Worm (Caenorhabditis elegans) whole organism, L4 larva: ENCODE results near the gene C15H7.3.

Source experiments
- F10B5.3 ChIP-seq: sonication (generic microtip); optimal IDR thresholded peaks from 2 replicates; lab custom pipeline; 2016; ENCODE audit warnings: mild to moderate bottlenecking, missing genetic modification characterization, missing compliant biosample characterization
- F37D6.2 ChIP-seq: sonication (generic microtip); optimal IDR thresholded peaks from 2 replicates; lab custom pipeline; 2016; ENCODE audit warnings: mild to moderate bottlenecking, missing genetic modification characterization, missing compliant biosample characterization
- F44E2.7 ChIP-seq: fragments of 200-800 bp; sonication (Bioruptor generic); IDR thresholded peaks from 2 replicates; pipeline ENCODE4 v2.1.2; 2022; ENCODE audit warnings: missing genetic modification characterization, missing compliant biosample characterization
- F49E8.2 ChIP-seq: sonication (generic microtip); optimal IDR thresholded peaks from 2 replicates; lab custom pipeline; 2016; ENCODE audit warnings: missing compliant biosample characterization, mild to moderate bottlenecking, missing genetic modification characterization, borderline replicate concordance
- R02D3.7 ChIP-seq: fragments of 150-350 bp; sonication (generic microtip); optimal IDR thresholded peaks from 3 replicates; lab custom pipeline; 2014; ENCODE audit warnings: missing biosample characterization, missing genetic modification characterization
- T20F7.1 ChIP-seq: fragments of 200-800 bp; sonication (Bioruptor generic); optimal IDR thresholded peaks from 2 replicates; lab custom pipeline; 2018; ENCODE audit warnings: mild to moderate bottlenecking, missing genetic modification characterization, missing compliant biosample characterization
- Y48G9A.11 ChIP-seq: fragments of 200-800 bp; sonication (Bioruptor generic); IDR thresholded peaks from 2 replicates; pipeline ENCODE4 v1.3.6; 2022; ENCODE audit warnings: missing genetic modification reagents, missing genetic modification characterization, missing compliant biosample characterization
- Y75B8A.6 ChIP-seq: fragments of 200-800 bp; sonication (Bioruptor generic); IDR thresholded peaks from 2 replicates; pipeline ENCODE4 v1.3.6; 2022; ENCODE audit warnings: missing genetic modification reagents, missing genetic modification characterization, missing compliant biosample characterization
- ZK337.2 ChIP-seq: fragments of 200-800 bp; sonication (Bioruptor generic); IDR thresholded peaks from 2 replicates; pipeline ENCODE4 v1.3.6; 2022; ENCODE audit warnings: missing genetic modification reagents, missing genetic modification characterization, missing compliant biosample characterization
- ZK546.5 ChIP-seq, 2 experiments: sonication (generic microtip); optimal IDR thresholded peaks; 2 replicates each; lab custom pipeline; 2017; ENCODE audit warnings: missing biosample characterization in 2 of 2, missing genetic modification characterization in 2 of 2
- aha-1 ChIP-seq: fragments of 150-350 bp; peaks from one replicate; lab custom pipeline; 2014; ENCODE audit warnings: missing biosample characterization, missing genetic modification characterization
- aly-2 ChIP-seq: sonication (generic microtip); optimal IDR thresholded peaks from 2 replicates; lab custom pipeline; 2018; ENCODE audit warnings: missing biosample characterization, missing genetic modification characterization
- ama-1 ChIP-seq: fragments of 150-350 bp; optimal IDR thresholded peaks from 2 replicates; lab custom pipeline; 2014; ENCODE audit warnings: inconsistent platforms, mixed read lengths
- attf-4 ChIP-seq: sonication (generic microtip); optimal IDR thresholded peaks from 3 replicates; lab custom pipeline; 2017; ENCODE audit warnings: missing biosample characterization, missing genetic modification characterization
- ceh-32 ChIP-seq: sonication (generic microtip); optimal IDR thresholded peaks from 2 replicates; lab custom pipeline; 2016; ENCODE audit warnings: mild to moderate bottlenecking, missing genetic modification characterization, missing compliant biosample characterization; ENCODE audit not compliant: poor library complexity
- ceh-44 ChIP-seq: fragments of 200-800 bp; sonication (Bioruptor generic); IDR thresholded peaks from 2 replicates; pipeline ENCODE4 v1.3.6; 2022; ENCODE audit warnings: missing genetic modification reagents, missing genetic modification characterization, missing compliant biosample characterization
- ceh-82 ChIP-seq: sonication (generic microtip); optimal IDR thresholded peaks from 2 replicates; lab custom pipeline; 2017; ENCODE audit warnings: missing biosample characterization, missing genetic modification characterization
- daf-12 ChIP-seq: fragments of 150-350 bp; optimal IDR thresholded peaks from 2 replicates; lab custom pipeline; 2014; ENCODE audit warnings: missing biosample characterization, missing genetic modification reagents, missing genetic modification characterization
- daf-19 ChIP-seq: fragments of 200-800 bp; sonication (Bioruptor generic); conservative IDR thresholded peaks from 2 replicates; pipeline ENCODE4 v1.3.6; 2022; ENCODE audit warnings: missing genetic modification characterization, missing compliant biosample characterization
- dmd-9 ChIP-seq: fragments of 200-800 bp; sonication (Bioruptor generic); IDR thresholded peaks from 2 replicates; pipeline ENCODE4 v1.3.6; 2022; ENCODE audit warnings: missing genetic modification reagents, missing genetic modification characterization, missing compliant biosample characterization
- dpl-1 ChIP-seq: fragments of 150-350 bp; optimal IDR thresholded peaks from 2 replicates; lab custom pipeline; 2014; ENCODE audit warnings: missing biosample characterization, missing genetic modification reagents, missing genetic modification characterization
- duxl-1 ChIP-seq: sonication (generic microtip); optimal IDR thresholded peaks from 2 replicates; lab custom pipeline; 2016; ENCODE audit warnings: mild to moderate bottlenecking, missing genetic modification characterization, moderate library complexity, missing compliant biosample characterization; ENCODE audit not compliant: poor library complexity
- dve-1 ChIP-seq: sonication (generic microtip); optimal IDR thresholded peaks from 2 replicates; lab custom pipeline; 2017; ENCODE audit warnings: antibody characterized with exemption, mild to moderate bottlenecking, missing genetic modification characterization, missing compliant biosample characterization; ENCODE audit not compliant: insufficient read depth
- egl-27 ChIP-seq: sonication (generic microtip); optimal IDR thresholded peaks from 3 replicates; lab custom pipeline; 2017; ENCODE audit warnings: missing biosample characterization, missing genetic modification reagents, missing genetic modification characterization
- hlh-30 ChIP-seq: sonication (generic microtip); optimal IDR thresholded peaks from 2 replicates; lab custom pipeline; 2017; ENCODE audit warnings: antibody characterized with exemption, mild to moderate bottlenecking, missing genetic modification characterization, missing compliant biosample characterization; ENCODE audit not compliant: insufficient read depth
- lin-15B ChIP-seq: fragments of 150-350 bp; sonication (generic microtip); optimal IDR thresholded peaks from 3 replicates; lab custom pipeline; 2014; ENCODE audit warnings: missing biosample characterization, missing genetic modification characterization
- lin-38 ChIP-seq: fragments of 200-800 bp; sonication (Bioruptor generic); IDR thresholded peaks from 2 replicates; pipeline ENCODE4 v1.3.6; 2022; ENCODE audit warnings: missing genetic modification reagents, missing genetic modification characterization, missing compliant biosample characterization
- lin-39 ChIP-seq: fragments of 150-350 bp; optimal IDR thresholded peaks from 2 replicates; lab custom pipeline; 2014; ENCODE audit warnings: missing biosample characterization, missing genetic modification reagents, missing genetic modification characterization
- lir-3 ChIP-seq: sonication (generic microtip); optimal IDR thresholded peaks from 2 replicates; lab custom pipeline; 2016; ENCODE audit warnings: mild to moderate bottlenecking, missing genetic modification characterization, missing compliant biosample characterization
- mdl-1 ChIP-seq, 2 experiments: fragments of 150-350 bp in 1 of 2; sonication (generic microtip) in 1 of 2; optimal IDR thresholded peaks; 2 replicates each; lab custom pipeline; 2014 to 2017; ENCODE audit warnings: missing biosample characterization in 2 of 2, missing genetic modification characterization in 2 of 2
- mep-1 ChIP-seq: fragments of 150-350 bp; sonication (generic microtip); optimal IDR thresholded peaks from 3 replicates; lab custom pipeline; 2014; ENCODE audit warnings: missing biosample characterization, missing genetic modification characterization
- mes-2 ChIP-seq: sonication (generic microtip); optimal IDR thresholded peaks from 2 replicates; lab custom pipeline; 2016; ENCODE audit warnings: missing genotype, mild to moderate bottlenecking, missing genetic modification characterization, missing compliant biosample characterization; ENCODE audit not compliant: poor library complexity, severe bottlenecking
- nhr-102 ChIP-seq: sonication (generic microtip); optimal IDR thresholded peaks from 2 replicates; lab custom pipeline; 2016; ENCODE audit warnings: mild to moderate bottlenecking, missing genetic modification characterization, moderate library complexity, missing compliant biosample characterization
- nhr-11 ChIP-seq: fragments of 150-350 bp; optimal IDR thresholded peaks from 2 replicates; lab custom pipeline; 2014; ENCODE audit warnings: missing biosample characterization, missing genetic modification characterization
- nhr-237 ChIP-seq: sonication (generic microtip); optimal IDR thresholded peaks from 2 replicates; lab custom pipeline; 2017; ENCODE audit warnings: missing biosample characterization, missing genetic modification characterization
- nhr-25 ChIP-seq: sonication (generic microtip); optimal IDR thresholded peaks from 2 replicates; lab custom pipeline; 2017; ENCODE audit warnings: missing genetic modification characterization, mild to moderate bottlenecking, missing compliant biosample characterization, antibody characterized with exemption, moderate library complexity, borderline replicate concordance; ENCODE audit not compliant: insufficient read depth
- nhr-28 ChIP-seq: fragments of 150-350 bp; optimal IDR thresholded peaks from 2 replicates; lab custom pipeline; 2014; ENCODE audit warnings: missing biosample characterization, missing genetic modification characterization
- nhr-41 ChIP-seq: fragments of 200-800 bp; sonication (Bioruptor generic); IDR thresholded peaks from 2 replicates; pipeline ENCODE4 v1.3.6; 2022; ENCODE audit warnings: missing genetic modification reagents, missing genetic modification characterization, missing compliant biosample characterization
- nhr-48 ChIP-seq: sonication (generic microtip); optimal IDR thresholded peaks from 2 replicates; lab custom pipeline; 2016; ENCODE audit warnings: mild to moderate bottlenecking, missing genetic modification characterization, missing compliant biosample characterization
- nhr-77 ChIP-seq: fragments of 150-350 bp; optimal IDR thresholded peaks from 2 replicates; lab custom pipeline; 2014; ENCODE audit warnings: missing biosample characterization, missing genetic modification characterization
- saeg-2 ChIP-seq: fragments of 200-800 bp; sonication (Bioruptor generic); IDR thresholded peaks from 2 replicates; pipeline ENCODE4 v1.3.6; 2022; ENCODE audit warnings: missing genetic modification reagents, missing genetic modification characterization, missing compliant biosample characterization
- skn-1 ChIP-seq: fragments of 150-350 bp; optimal IDR thresholded peaks from 2 replicates; lab custom pipeline; 2014; ENCODE audit warnings: missing biosample characterization, missing genetic modification characterization
- snpc-4 ChIP-seq: fragments of 150-350 bp; optimal IDR thresholded peaks from 2 replicates; lab custom pipeline; 2014; ENCODE audit warnings: missing biosample characterization, missing genetic modification characterization
- spr-3 ChIP-seq: fragments of 200-800 bp; sonication (Bioruptor generic); optimal IDR thresholded peaks from 2 replicates; lab custom pipeline; 2018; ENCODE audit warnings: mild to moderate bottlenecking, missing genetic modification characterization, missing compliant biosample characterization
- unc-39 ChIP-seq: sonication (generic microtip); optimal IDR thresholded peaks from 2 replicates; lab custom pipeline; 2017; ENCODE audit warnings: missing biosample characterization, missing genetic modification characterization
- zag-1 ChIP-seq: fragments of 150-350 bp; optimal IDR thresholded peaks from 2 replicates; lab custom pipeline; 2014; ENCODE audit warnings: missing biosample characterization, missing genetic modification characterization
- zfp-2 ChIP-seq: sonication (generic microtip); optimal IDR thresholded peaks from 2 replicates; lab custom pipeline; 2016; ENCODE audit warnings: mild to moderate bottlenecking, missing genetic modification characterization, missing compliant biosample characterization
- zip-11 ChIP-seq: fragments of 200-800 bp; sonication (Bioruptor generic); IDR thresholded peaks from 2 replicates; pipeline ENCODE4 v1.3.6; 2022; ENCODE audit warnings: missing genetic modification characterization, missing compliant biosample characterization
- ztf-11 ChIP-seq: fragments of 150-350 bp; optimal IDR thresholded peaks from 2 replicates; lab custom pipeline; 2014; ENCODE audit warnings: missing biosample characterization, missing genetic modification characterization

Gene C15H7.3

DNA sequence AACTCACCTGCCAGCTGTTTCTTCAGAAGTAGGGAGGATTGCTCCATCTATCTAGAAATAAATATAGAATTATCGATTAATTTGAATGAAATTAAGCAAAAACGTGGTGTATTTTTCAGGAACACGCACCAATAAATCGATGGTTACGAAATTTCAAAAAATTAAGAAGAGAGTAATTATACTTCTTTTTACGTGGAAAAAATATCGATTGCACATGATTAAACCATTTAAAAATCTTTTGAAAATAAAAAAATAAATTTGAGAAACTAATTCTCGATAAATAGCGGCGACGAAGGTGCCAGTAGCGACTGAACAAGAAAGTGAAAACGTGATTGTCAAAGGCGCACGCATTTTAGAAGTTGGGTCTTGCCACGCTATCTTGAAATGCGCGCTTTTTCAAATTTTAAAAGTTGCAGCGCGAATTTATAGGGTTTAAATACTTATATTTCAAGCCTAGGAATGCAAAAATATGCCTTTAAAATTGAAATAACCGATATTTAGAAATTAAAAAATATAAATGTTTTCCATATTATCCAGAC lies 20.6 kb downstream of the C15H7.3 start, which contains the start of gene ubc-7 (continued):
- TF ChIP-seq daf-19 (GFP tag; lab: Robert Waterston, UW): no peak
- TF ChIP-seq duxl-1 (tag; lab: Kevin White, UChicago): peak; percentile 28
- TF ChIP-seq nhr-77 (tag; lab: Kevin White, UChicago): peak; percentile 39
- peak; percentile 92 for TF ChIP-seq aha-1
- no peak for TF ChIP-seq lin-15B
- peak; percentile 21 for TF ChIP-seq nhr-102 (tag; lab: Kevin White, UChicago)
- TF ChIP-seq mes-2: peak; percentile 67
- peak; percentile 32 for TF ChIP-seq nhr-11 (tag; lab: Kevin White, UChicago)
- peak; percentile 85 for TF ChIP-seq mep-1 (tag; lab: Kevin White, UChicago)
- no peak for TF ChIP-seq zfp-2 (tag; lab: Kevin White, UChicago)
- peak; percentile 76 for TF ChIP-seq dve-1
- TF ChIP-seq F37D6.2 (tag; lab: Kevin White, UChicago): no peak
- no peak for TF ChIP-seq ceh-32 (tag; lab: Kevin White, UChicago)
- TF ChIP-seq nhr-28 (tag; lab: Kevin White, UChicago): peak; percentile 24
- TF ChIP-seq T20F7.1: peak; percentile 65
- peak; percentile 53 for TF ChIP-seq ama-1 (lab: Kevin White, UChicago)
- TF ChIP-seq lin-38 (GFP tag; lab: Robert Waterston, UW): peak; percentile 80

DNA sequence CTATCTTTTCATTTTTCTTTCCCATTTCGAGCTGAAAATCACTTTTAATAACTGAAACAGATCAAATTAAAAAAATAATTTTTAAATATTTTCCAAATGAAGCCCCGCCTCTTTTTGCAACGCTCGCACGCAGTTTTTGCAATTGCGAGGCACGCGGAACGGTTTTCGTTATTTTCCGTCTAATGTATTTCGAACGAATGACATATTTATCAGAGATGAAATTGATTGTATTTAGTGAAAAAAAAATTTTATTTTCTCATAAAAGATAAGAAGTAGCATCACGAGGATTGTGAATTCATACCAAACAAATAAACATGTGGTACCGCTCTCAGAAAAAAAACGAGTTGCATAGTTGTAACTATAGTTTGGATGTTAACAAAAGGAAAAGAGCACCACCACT lies 21.9 kb downstream of the C15H7.3 start, which contains the start of gene rpac-19:
Gene rpac-19, minus strand, starts transcription at position 31 of the 400 bp plus-strand sequence.
- TF ChIP-seq mep-1 (tag; lab: Kevin White, UChicago) (peak; percentile 75), Y48G9A.11 (GFP tag; lab: Robert Waterston, UW) (0 out of 2 replicates have a peak, but pooled peaks have one; percentile 24), unc-39 (tag; lab: Kevin White, UChicago) (no peak), aly-2 (tag; lab: Kevin White, UChicago) (no peak), nhr-25 (tag; lab: Kevin White, UChicago) (no peak), F44E2.7 (no peak), nhr-41 (GFP tag; lab: Robert Waterston, UW) (no peak; the same call in 1 of the 2 replicates), nhr-28 (tag; lab: Kevin White, UChicago) (peak; percentile 20), nhr-48 (tag; lab: Kevin White, UChicago) (peak; percentile 65), snpc-4 (no peak), dve-1 (peak; percentile 96), zip-11 (GFP tag; lab: Robert Waterston, UW) (no peak), F10B5.3 (tag; lab: Kevin White, UChicago) (peak; percentile 64), ceh-44 (GFP tag; lab: Robert Waterston, UW) (no peak), ama-1 (lab: Kevin White, UChicago) (peak; percentile 83), saeg-2 (GFP tag; lab: Robert Waterston, UW) (0 out of 2 replicates have a peak, but pooled peaks have one; percentile 8), nhr-237 (tag; lab: Kevin White, UChicago) (no peak), mdl-1 (tag; optimal IDR thresholded peaks at IDR 0.05; lab: Kevin White, UChicago) (peak in 1 of 2 experiments; percentile 33), aha-1 (peak; percentile 72), ZK337.2 (GFP tag; lab: Robert Waterston, UW) (no peak), ZK546.5 (tag; optimal IDR thresholded peaks at IDR 0.05; lab: Kevin White, UChicago) (no peak), attf-4 (no peak), egl-27 (tag; lab: Kevin White, UChicago) (no peak), daf-12 (no peak), F49E8.2 (peak; percentile 70), hlh-30 (peak; percentile 83), lin-39 (tag; lab: Kevin White, UChicago) (no peak), lin-15B (no peak), Y75B8A.6 (GFP tag; lab: Robert Waterston, UW) (no peak), nhr-77 (tag; lab: Kevin White, UChicago) (peak; percentile 24), dpl-1 (GFP tag; lab: Kevin White, UChicago) (peak; percentile 71), zag-1 (no peak), dmd-9 (no peak), ztf-11 (no peak), lir-3 (tag; lab: Kevin White, UChicago) (no peak), skn-1 (tag; lab: Kevin White, UChicago) (no peak), duxl-1 (tag; lab: Kevin White, UChicago) (peak; percentile 77), R02D3.7 (tag; lab: Kevin White, UChicago) (no peak), ceh-82 (tag; lab: Kevin White, UChicago) (no peak), spr-3 (GFP tag; lab: Kevin White, UChicago) (no peak)
